Fruit fly (Drosophila melanogaster) whole organism, wandering third instar larva: ENCODE measurements around the gene CG43896.

Experiments used
- Abd-B ChIP-seq: fragments of >200 bp; optimal IDR thresholded peaks from 2 replicates; lab custom pipeline; 2017; ENCODE audit warnings: missing biosample characterization, missing genetic modification characterization
- Dfd ChIP-seq: fragments of >200 bp; optimal IDR thresholded peaks from 2 replicates; lab custom pipeline; 2017; ENCODE audit warnings: missing biosample characterization, missing genetic modification characterization
- Sp1 ChIP-seq: fragments of 200-800 bp; sonication (Bioruptor generic); optimal IDR thresholded peaks from 3 replicates; lab custom pipeline; 2019; ENCODE audit warnings: missing biosample characterization, mild to moderate bottlenecking, missing genetic modification characterization, moderate library complexity
- br ChIP-seq: fragments of 200-800 bp; sonication (Bioruptor generic); optimal IDR thresholded peaks from 2 replicates; lab custom pipeline; 2016; ENCODE audit warnings: missing biosample characterization, missing genetic modification characterization
- dl ChIP-seq, 2 experiments: fragments of 175-275, 200-275 bp in 1 of 2; fragments of 200-275 bp in 1 of 2; sonication (Bioruptor generic); optimal IDR thresholded peaks; lab custom pipeline; 2018; ENCODE audit warnings: mild to moderate bottlenecking in 2 of 2, missing biosample characterization in 2 of 2, missing genetic modification characterization in 2 of 2, moderate library complexity in 2 of 2; ENCODE audit not compliant: partially characterized antibody in 2 of 2, insufficient read depth in 1 of 2
- foxo ChIP-seq, 2 experiments: fragments of 200-800 bp; sonication (Bioruptor generic); optimal IDR thresholded peaks; 2 replicates in 1 of 2; 3 replicates in 1 of 2; lab custom pipeline; 2016 to 2017; ENCODE audit warnings: missing biosample characterization in 2 of 2, missing genetic modification characterization in 2 of 2
- fru ChIP-seq: fragments of 200-800 bp; sonication (Bioruptor generic); optimal IDR thresholded peaks from 3 replicates; lab custom pipeline; 2016; ENCODE audit warnings: missing biosample characterization, mild to moderate bottlenecking, missing genetic modification characterization
- pan ChIP-seq: fragments of >200 bp; optimal IDR thresholded peaks from 2 replicates; lab custom pipeline; 2017
- psq ChIP-seq: fragments of 200-800 bp; sonication (Bioruptor generic); optimal IDR thresholded peaks from 3 replicates; lab custom pipeline; 2017; ENCODE audit warnings: missing biosample characterization, mild to moderate bottlenecking, missing genetic modification characterization, moderate library complexity
- sage ChIP-seq: fragments of 200-800 bp; sonication (Bioruptor generic); optimal IDR thresholded peaks from 2 replicates; lab custom pipeline; 2016; ENCODE audit warnings: missing biosample characterization, mild to moderate bottlenecking, missing genetic modification characterization
- usp ChIP-seq: fragments of >200 bp; optimal IDR thresholded peaks from 2 replicates; lab custom pipeline; 2017; ENCODE audit warnings: missing biosample characterization, missing genetic modification characterization
- woc ChIP-seq: sonication (Bioruptor generic); optimal IDR thresholded peaks from 2 replicates; lab custom pipeline; 2016; ENCODE audit warnings: missing biosample characterization, mild to moderate bottlenecking, missing genetic modification characterization

DNA sequence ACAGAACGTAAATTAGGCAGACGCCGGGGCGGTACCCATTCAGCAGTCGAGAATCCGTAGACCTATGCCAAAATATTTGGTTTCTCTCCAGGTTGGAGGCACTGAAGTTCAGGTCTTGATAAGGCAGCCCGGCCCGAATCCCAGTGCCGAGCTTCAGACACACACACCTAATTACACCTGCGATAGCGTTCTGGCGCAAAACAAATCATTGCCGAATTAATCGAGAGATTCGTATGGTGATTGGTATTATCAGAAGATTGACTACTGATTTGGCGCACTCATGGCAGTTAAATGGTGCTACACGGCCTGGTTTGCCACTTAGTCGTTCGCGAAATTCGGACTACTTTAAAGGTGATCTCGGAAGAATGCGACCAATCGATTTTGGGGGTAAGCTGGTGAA, 28.6 kb upstream of the CG43896 start, which contains the start of gene CG7252:
- TF ChIP-seq Dfd (GFP tag; lab: Kevin White, UChicago) (no peak), psq (GFP tag; lab: Kevin White, UChicago) (no peak), fru (GFP tag; lab: Kevin White, UChicago) (no peak), br (no peak), Sp1 (GFP tag; lab: Kevin White, UChicago) (no peak), pan (no peak), sage (no peak), foxo (GFP tag; optimal IDR thresholded peaks at IDR 0.05; lab: Kevin White, UChicago) (no peak), woc (no peak), dl (GFP tag; optimal IDR thresholded peaks at IDR 0.05; lab: Kevin White, UChicago; ENCODE audit: insufficient read depth in 1 of 2, partially characterized antibody in 2 of 2) (no peak), Abd-B (no peak), usp (GFP tag; lab: Kevin White, UChicago) (no peak)
